Fruit fly (Drosophila melanogaster): Measurements from ENCODE around the gene Rpn3.

- no peak for TF ChIP-seq CG32121 (GFP tag; IDR thresholded peaks at IDR 0.05)
- TF ChIP-seq CG12605 (GFP tag; IDR thresholded peaks at IDR 0.05), result no peak
- TF ChIP-seq CG17806 (tag; optimal IDR thresholded peaks at IDR 0.05), result no peak
These were observed 18.3 kb upstream of the Rpn3 start, which contains the start of gene hook for dm6 chr2L:19033288-19033687.
